Worm (Caenorhabditis elegans) whole organism, L2 larva: ENCODE data around the gene clec-41.

Source experiments
- C34F6.9 ChIP-seq: fragments of 150-350 bp; optimal IDR thresholded peaks from 2 replicates; lab custom pipeline; 2014; ENCODE audit warnings: missing biosample characterization, missing genetic modification characterization
- F13H6.1 ChIP-seq: sonication (generic microtip); optimal IDR thresholded peaks from 2 replicates; lab custom pipeline; 2016; ENCODE audit warnings: missing genetic modification characterization, missing compliant biosample characterization
- alr-1 ChIP-seq: fragments of 150-350 bp; optimal IDR thresholded peaks from 2 replicates; lab custom pipeline; 2014; ENCODE audit warnings: missing biosample characterization, missing genetic modification characterization
- aly-2 ChIP-seq: fragments of 150-350 bp; optimal IDR thresholded peaks from 2 replicates; lab custom pipeline; 2014; ENCODE audit warnings: missing biosample characterization, missing genetic modification characterization
- ama-1 ChIP-seq: fragments of 150-350 bp; optimal IDR thresholded peaks from 2 replicates; lab custom pipeline; 2018; ENCODE audit warnings: inconsistent platforms
- crh-2 ChIP-seq: sonication (generic microtip); optimal IDR thresholded peaks from 2 replicates; lab custom pipeline; 2017; ENCODE audit warnings: missing biosample characterization, missing genetic modification characterization
- elt-3 ChIP-seq: sonication (generic microtip); optimal IDR thresholded peaks from 2 replicates; lab custom pipeline; 2017; ENCODE audit warnings: missing biosample characterization, missing genetic modification characterization
- fos-1 ChIP-seq: fragments of 150-350 bp; optimal IDR thresholded peaks from 2 replicates; lab custom pipeline; 2014; ENCODE audit warnings: missing biosample characterization, missing genetic modification characterization
- lin-11 ChIP-seq: fragments of 150-350 bp; sonication (generic microtip); optimal IDR thresholded peaks from 2 replicates; lab custom pipeline; 2014; ENCODE audit warnings: missing biosample characterization, missing genetic modification characterization, inconsistent platforms, mixed read lengths
- lin-13 ChIP-seq: fragments of 150-350 bp; optimal IDR thresholded peaks from 2 replicates; lab custom pipeline; 2014; ENCODE audit warnings: missing biosample characterization, missing genetic modification reagents, missing genetic modification characterization
- lin-39 ChIP-seq: fragments of 150-350 bp; optimal IDR thresholded peaks from 2 replicates; lab custom pipeline; 2014; ENCODE audit warnings: missing biosample characterization, missing genetic modification reagents, missing genetic modification characterization
- lsy-2 ChIP-seq, 2 experiments: fragments of 150-350 bp in 1 of 2; sonication (generic microtip) in 1 of 2; optimal IDR thresholded peaks; 2 replicates each; lab custom pipeline; 2014 to 2017; ENCODE audit warnings: missing biosample characterization in 2 of 2, missing genetic modification characterization in 2 of 2
- nhr-10 ChIP-seq: sonication (generic microtip); optimal IDR thresholded peaks from 2 replicates; lab custom pipeline; 2017; ENCODE audit warnings: missing biosample characterization, missing genetic modification characterization
- nhr-129 ChIP-seq: fragments of 150-350 bp; optimal IDR thresholded peaks from 2 replicates; lab custom pipeline; 2014; ENCODE audit warnings: missing biosample characterization, missing genetic modification characterization
- nhr-21 ChIP-seq: fragments of 150-350 bp; optimal IDR thresholded peaks from 2 replicates; lab custom pipeline; 2014; ENCODE audit warnings: missing biosample characterization, missing genetic modification characterization
- nhr-237 ChIP-seq: fragments of 150-350 bp; optimal IDR thresholded peaks from 2 replicates; lab custom pipeline; 2014; ENCODE audit warnings: missing biosample characterization, missing genetic modification characterization
- nhr-6 ChIP-seq: fragments of 150-350 bp; optimal IDR thresholded peaks from 2 replicates; lab custom pipeline; 2014; ENCODE audit warnings: missing biosample characterization, missing genetic modification characterization
- nhr-77 ChIP-seq: fragments of 150-350 bp; optimal IDR thresholded peaks from 2 replicates; lab custom pipeline; 2014; ENCODE audit warnings: missing biosample characterization, missing genetic modification characterization
- peb-1 ChIP-seq: fragments of 150-350 bp; optimal IDR thresholded peaks from 2 replicates; lab custom pipeline; 2014; ENCODE audit warnings: missing biosample characterization, missing genetic modification characterization
- sma-3 ChIP-seq: sonication (generic microtip); optimal IDR thresholded peaks from 2 replicates; lab custom pipeline; 2016; ENCODE audit warnings: missing genetic modification reagents, missing genetic modification characterization, missing compliant biosample characterization
- sma-9 ChIP-seq, 2 experiments: fragments of 150-350 bp in 1 of 2; sonication (generic microtip) in 1 of 2; optimal IDR thresholded peaks; 2 replicates each; lab custom pipeline; 2014 to 2016; ENCODE audit warnings: missing genetic modification characterization in 2 of 2, mild to moderate bottlenecking in 1 of 2, missing biosample characterization in 1 of 2, missing compliant biosample characterization in 1 of 2, missing genetic modification reagents in 1 of 2, moderate library complexity in 1 of 2
- snpc-4 ChIP-seq: fragments of 150-350 bp; optimal IDR thresholded peaks from 2 replicates; lab custom pipeline; 2014; ENCODE audit warnings: missing biosample characterization, missing genetic modification characterization
- unc-39 ChIP-seq: fragments of 150-350 bp; optimal IDR thresholded peaks from 2 replicates; lab custom pipeline; 2014; ENCODE audit warnings: missing biosample characterization, missing genetic modification characterization
- zag-1 ChIP-seq: fragments of 150-350 bp; optimal IDR thresholded peaks from 2 replicates; lab custom pipeline; 2014; ENCODE audit warnings: missing biosample characterization, missing genetic modification characterization

clec-41 gene

ce11 chrV:13085227-13085640 lies 52.7 kb downstream of the clec-41 start:
- peak; percentile 1 for TF ChIP-seq C34F6.9 (tag; lab: Kevin White, UChicago)
- TF ChIP-seq nhr-77 (tag; lab: Kevin White, UChicago) = no peak
- TF ChIP-seq nhr-6 (tag; lab: Kevin White, UChicago) = no peak
- peak; percentile 39 for TF ChIP-seq nhr-129 (tag; lab: Kevin White, UChicago)
- TF ChIP-seq unc-39 (tag; lab: Kevin White, UChicago) = no peak
- TF ChIP-seq nhr-21 (tag; lab: Kevin White, UChicago) = peak; percentile 35
- no peak for TF ChIP-seq lin-11 (tag; lab: Kevin White, UChicago)
- TF ChIP-seq aly-2 (tag; lab: Kevin White, UChicago) = no peak
- TF ChIP-seq zag-1 (tag; lab: Kevin White, UChicago) = no peak
- TF ChIP-seq fos-1 (tag; lab: Kevin White, UChicago) = peak; percentile 81
- no peak for TF ChIP-seq elt-3 (tag; lab: Kevin White, UChicago)
- TF ChIP-seq crh-2 (tag; lab: Kevin White, UChicago) = peak; percentile 72
- no peak for TF ChIP-seq nhr-237 (tag; lab: Kevin White, UChicago)
- TF ChIP-seq sma-3 (GFP tag; lab: Kevin White, UChicago) = peak; percentile 50
- TF ChIP-seq lin-13 (GFP tag; lab: Kevin White, UChicago) = peak; percentile 33
- no peak for TF ChIP-seq peb-1 (tag; lab: Kevin White, UChicago)
- no peak for TF ChIP-seq nhr-10 (tag; lab: Kevin White, UChicago)
- TF ChIP-seq snpc-4 (tag; lab: Kevin White, UChicago) = no peak
- TF ChIP-seq alr-1 (tag; lab: Kevin White, UChicago) = no peak
- no peak for TF ChIP-seq lsy-2 (tag; optimal IDR thresholded peaks at IDR 0.05; lab: Kevin White, UChicago)
- no peak for TF ChIP-seq F13H6.1 (tag; lab: Kevin White, UChicago)
- TF ChIP-seq ama-1 (lab: Kevin White, UChicago) = peak; percentile 17
- peak; percentile 59 for TF ChIP-seq sma-9 (GFP tag; optimal IDR thresholded peaks at IDR 0.05; lab: Kevin White, UChicago)
- no peak for TF ChIP-seq sma-9 (tag; optimal IDR thresholded peaks at IDR 0.05; lab: Kevin White, UChicago)
- TF ChIP-seq lin-39 (tag; lab: Kevin White, UChicago) = no peak
